ENCODE assay signal across 4 fruit fly cellular contexts in the genomic region with DNA sequence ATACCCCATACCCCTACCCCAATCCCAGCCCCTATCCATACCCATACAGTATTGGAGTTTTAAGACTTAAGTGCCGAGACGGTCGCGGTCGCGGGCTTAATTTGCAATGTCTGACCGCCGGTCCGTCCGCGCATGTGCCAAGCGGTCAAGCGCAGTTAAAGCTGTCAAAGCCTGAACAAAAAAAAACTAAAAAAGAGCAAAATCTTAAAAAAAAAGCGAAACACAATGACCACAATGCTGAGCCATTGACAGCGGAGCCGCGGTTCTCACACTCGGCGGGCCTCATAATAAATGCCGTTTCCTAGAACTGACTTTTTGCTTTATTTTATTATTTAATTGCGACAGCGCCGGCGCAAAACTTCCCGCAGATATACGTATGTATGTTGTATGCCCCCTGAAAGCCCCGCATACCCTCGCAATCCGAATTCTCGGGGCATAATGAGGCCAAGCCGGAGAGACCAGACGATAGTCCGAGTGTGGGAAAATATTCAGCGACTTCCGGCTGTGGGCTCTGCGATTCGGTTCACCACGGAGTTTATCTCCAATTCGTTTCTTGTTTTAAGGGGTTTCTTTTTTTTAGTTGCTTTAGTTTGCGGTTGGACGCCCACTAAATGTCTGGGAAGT.
A peak's percentile ranks its signal among the peaks of the same experiment; 100 is the strongest.
TF ChIP-seq lines count a peak whose summit lies in the region.

No protein-coding gene starts in this region.

- no peak for TF ChIP-seq CTCF in whole organism, embryonic (GFP tag; optimal IDR thresholded peaks at IDR 0.05; lab: Kevin White, UChicago)

TF ChIP-seq in whole organism, adult, 20 proteins besides CTCF, POLR2A, EP300 and RAD21:
- no peak for TF ChIP-seq toe (GFP tag; optimal IDR thresholded peaks at IDR 0.05; lab: Kevin White, UChicago)
- no peak for TF ChIP-seq ovo (GFP tag; optimal IDR thresholded peaks at IDR 0.05; lab: Kevin White, UChicago)
- TF ChIP-seq CG1620 (GFP tag; optimal IDR thresholded peaks at IDR 0.05; lab: Kevin White, UChicago) = no peak
- no peak for TF ChIP-seq bab1 (GFP tag; optimal IDR thresholded peaks at IDR 0.05; lab: Kevin White, UChicago)
- TF ChIP-seq tj (GFP tag; optimal IDR thresholded peaks at IDR 0.05; lab: Kevin White, UChicago) = peak; percentile 42
TF ChIP-seq in whole organism, adult: peak in this region for 1.

TF ChIP-seq in whole organism, embryonic, 481 proteins besides CTCF, POLR2A, EP300 and RAD21:
- peak; percentile 24 for TF ChIP-seq pros (GFP tag; optimal IDR thresholded peaks at IDR 0.05; lab: Kevin White, UChicago)
- peak; percentile 64 for TF ChIP-seq gcm (GFP tag; optimal IDR thresholded peaks at IDR 0.05; lab: Kevin White, UChicago)
- no peak for TF ChIP-seq CG6175 (GFP tag; IDR thresholded peaks at IDR 0.05; lab: Robert Waterston, UW)
- TF ChIP-seq CG9932 (GFP tag; IDR thresholded peaks at IDR 0.05; lab: Robert Waterston, UW) = no peak
- TF ChIP-seq HLHmδ (GFP tag; optimal IDR thresholded peaks at IDR 0.05; lab: Kevin White, UChicago) = peak; percentile 8
- 0 out of 3 replicates have a peak, but pooled peaks have one; percentile 18 for TF ChIP-seq ci (GFP tag; IDR thresholded peaks at IDR 0.05; lab: Robert Waterston, UW)
- 0 out of 4 replicates have a peak, but pooled peaks have one; percentile 41 for TF ChIP-seq chinmo (GFP tag; IDR thresholded peaks at IDR 0.05; lab: Robert Waterston, UW; ENCODE audit: partially characterized antibody)
- TF ChIP-seq zfh1 (GFP tag; IDR thresholded peaks at IDR 0.05; lab: Robert Waterston, UW) = no peak
- TF ChIP-seq Eip74EF (GFP tag; optimal IDR thresholded peaks at IDR 0.05; lab: Kevin White, UChicago) = peak in 1 of 2 experiments; percentile 4
- TF ChIP-seq nom (GFP tag; optimal IDR thresholded peaks at IDR 0.05; lab: Kevin White, UChicago) = peak; percentile 90
- TF ChIP-seq lmd (GFP tag; IDR thresholded peaks at IDR 0.05; lab: Robert Waterston, UW) = no peak
- TF ChIP-seq sd (tag; optimal IDR thresholded peaks at IDR 0.05; lab: Kevin White, UChicago) = peak; percentile 73
- 0 out of 2 replicates have a peak, but pooled peaks have one; percentile 13 for TF ChIP-seq NFAT (GFP tag; IDR thresholded peaks at IDR 0.05; lab: Robert Waterston, UW)
- peak; percentile 41; the same call in 1 of the 2 replicates for TF ChIP-seq crol (GFP tag; IDR thresholded peaks at IDR 0.05; lab: Robert Waterston, UW)
TF ChIP-seq in whole organism, embryonic: peak in this region for 10.

TF ChIP-seq in whole organism, prepupa, 60 proteins besides CTCF, POLR2A, EP300 and RAD21:
- TF ChIP-seq Eip78C (GFP tag; lab: Kevin White, UChicago) (peak; percentile 58), CG1621 (tag; optimal IDR thresholded peaks at IDR 0.05; lab: Kevin White, UChicago) (peak; percentile 50), cyc (GFP tag; optimal IDR thresholded peaks at IDR 0.05; lab: Kevin White, UChicago) (no peak), Sox15 (GFP tag; optimal IDR thresholded peaks at IDR 0.05; lab: Kevin White, UChicago) (no peak), salr (GFP tag; optimal IDR thresholded peaks at IDR 0.05; lab: Kevin White, UChicago) (peak in 1 of 2 experiments; percentile 14), Eip75B (GFP tag; optimal IDR thresholded peaks at IDR 0.05; lab: Kevin White, UChicago) (peak; percentile 25), spab (GFP tag; optimal IDR thresholded peaks at IDR 0.05; lab: Kevin White, UChicago) (peak; percentile 72), Hr39 (GFP tag; optimal IDR thresholded peaks at IDR 0.05; lab: Kevin White, UChicago) (no peak), CG9139 (GFP tag; optimal IDR thresholded peaks at IDR 0.05; lab: Kevin White, UChicago) (peak; percentile 80), Smox (GFP tag; optimal IDR thresholded peaks at IDR 0.05; lab: Kevin White, UChicago) (no peak), pdm3 (GFP tag; optimal IDR thresholded peaks at IDR 0.05; lab: Kevin White, UChicago) (no peak), Lpt (GFP tag; optimal IDR thresholded peaks at IDR 0.05; lab: Kevin White, UChicago) (no peak), fd85E (GFP tag; optimal IDR thresholded peaks at IDR 0.05; lab: Kevin White, UChicago) (no peak), CG6163 (GFP tag; IDR thresholded peaks at IDR 0.05; lab: Robert Waterston, UW) (peak; percentile 62; the same call in 1 of the 3 replicates), ss (GFP tag; optimal IDR thresholded peaks at IDR 0.05; lab: Kevin White, UChicago) (peak; percentile 73 to 86), CG10669 (GFP tag; optimal IDR thresholded peaks at IDR 0.05; lab: Kevin White, UChicago) (peak; percentile 70), CG6808 (GFP tag; optimal IDR thresholded peaks at IDR 0.05; lab: Kevin White, UChicago) (peak; percentile 82), CG4318 (GFP tag; optimal IDR thresholded peaks at IDR 0.05; lab: Kevin White, UChicago) (no peak), Met (GFP tag; optimal IDR thresholded peaks at IDR 0.05; lab: Kevin White, UChicago) (no peak), CG3032 (tag; optimal IDR thresholded peaks at IDR 0.05; lab: Kevin White, UChicago) (peak; percentile 9), Ets96B (tag; optimal IDR thresholded peaks at IDR 0.05; lab: Kevin White, UChicago) (peak; percentile 49), CG11902 (GFP tag; optimal IDR thresholded peaks at IDR 0.05; lab: Kevin White, UChicago) (no peak), Hr38 (GFP tag; optimal IDR thresholded peaks at IDR 0.05; lab: Kevin White, UChicago) (no peak)

TF ChIP-seq in whole organism, pupa, 21 proteins besides CTCF, POLR2A, EP300 and RAD21:
- TF ChIP-seq Snoo (tag; optimal IDR thresholded peaks at IDR 0.05; lab: Kevin White, UChicago) (no peak), CG32121 (GFP tag; IDR thresholded peaks at IDR 0.05; lab: Robert Waterston, UW) (0 out of 2 replicates have a peak, but pooled peaks have one; percentile 12), CG10348 (GFP tag; IDR thresholded peaks at IDR 0.05; lab: Robert Waterston, UW) (no peak), gl (tag; optimal IDR thresholded peaks at IDR 0.05; lab: Kevin White, UChicago) (peak; percentile 82), CG15710 (tag; optimal IDR thresholded peaks at IDR 0.05; lab: Kevin White, UChicago) (peak; percentile 53), Ets98B (GFP tag; IDR thresholded peaks at IDR 0.05; lab: Robert Waterston, UW) (no peak), CG14655 (GFP tag; optimal IDR thresholded peaks at IDR 0.05; lab: Kevin White, UChicago) (no peak), CG9948 (tag; optimal IDR thresholded peaks at IDR 0.05; lab: Kevin White, UChicago) (no peak), Pif1A (GFP tag; optimal IDR thresholded peaks at IDR 0.05; lab: Kevin White, UChicago) (peak; percentile 34), fd96Ca (GFP tag; IDR thresholded peaks at IDR 0.05; lab: Robert Waterston, UW) (no peak), D1 (tag; optimal IDR thresholded peaks at IDR 0.05; lab: Kevin White, UChicago) (peak; percentile 10), Pif1B (GFP tag; optimal IDR thresholded peaks at IDR 0.05; lab: Kevin White, UChicago) (no peak), CG13204 (GFP tag; optimal IDR thresholded peaks at IDR 0.05; lab: Kevin White, UChicago) (peak; percentile 89), CG12605 (GFP tag; IDR thresholded peaks at IDR 0.05; lab: Robert Waterston, UW) (peak; percentile 32; the same call in 1 of the 2 replicates), CG34367 (tag; optimal IDR thresholded peaks at IDR 0.05; lab: Kevin White, UChicago) (peak; percentile 32), CG8301 (tag; optimal IDR thresholded peaks at IDR 0.05; lab: Kevin White, UChicago) (no peak), EcR (GFP tag; optimal IDR thresholded peaks at IDR 0.05; lab: Kevin White, UChicago) (peak; percentile 85), rn (GFP tag; IDR thresholded peaks at IDR 0.05; lab: Robert Waterston, UW) (no peak), CG4496 (GFP tag; IDR thresholded peaks at IDR 0.05; lab: Robert Waterston, UW) (no peak; the same call in 2 of the 3 replicates), CG8159 (tag; optimal IDR thresholded peaks at IDR 0.05; lab: Kevin White, UChicago) (peak; percentile 69), CG17806 (tag; optimal IDR thresholded peaks at IDR 0.05; lab: Kevin White, UChicago) (peak; percentile 20)
